Worm (Caenorhabditis elegans): Measurements from ENCODE around the gene lgl-1.

lgl-1 gene

DNA sequence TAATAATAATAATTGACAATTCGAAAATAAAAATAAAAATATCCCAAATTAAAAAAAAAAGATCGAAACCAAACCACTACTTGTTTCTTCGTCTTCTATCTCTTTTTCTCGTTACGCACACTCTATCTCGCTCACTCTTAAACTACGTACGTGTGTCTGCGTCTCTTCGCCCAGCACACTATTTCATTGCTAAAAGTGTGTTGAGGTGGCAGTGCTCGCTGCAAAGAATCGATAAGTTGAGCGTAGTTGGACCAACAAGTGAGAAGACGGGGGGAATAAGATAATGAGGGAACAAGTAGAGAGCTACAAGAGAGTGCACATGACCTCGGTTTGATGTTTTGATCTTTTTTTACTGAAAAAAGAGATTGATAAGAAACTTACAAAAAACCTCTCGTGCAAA lies 45.0 kb downstream of the lgl-1 start:
- TF ChIP-seq ztf-4 (tag; optimal IDR thresholded peaks at IDR 0.05) (no peak), nfya-1 (tag; optimal IDR thresholded peaks at IDR 0.05; ENCODE audit: insufficient read depth) (peak; percentile 52), elt-2 (tag; optimal IDR thresholded peaks at IDR 0.05) (peak; percentile 45), nhr-25 (tag; optimal IDR thresholded peaks at IDR 0.05) (no peak), sea-2 (GFP tag; optimal IDR thresholded peaks at IDR 0.05) (peak; percentile 61), lsy-12 (tag; optimal IDR thresholded peaks at IDR 0.05) (no peak), lin-39 (tag; optimal IDR thresholded peaks at IDR 0.05) (peak; percentile 51), nhr-76 (tag; optimal IDR thresholded peaks at IDR 0.05) (no peak), jun-1 (tag; optimal IDR thresholded peaks at IDR 0.05) (no peak), lin-15B (tag; optimal IDR thresholded peaks at IDR 0.05) (no peak), hmg-11 (tag; optimal IDR thresholded peaks at IDR 0.05) (peak; percentile 67), ceh-28 (tag; optimal IDR thresholded peaks at IDR 0.05) (peak; percentile 74)

DNA sequence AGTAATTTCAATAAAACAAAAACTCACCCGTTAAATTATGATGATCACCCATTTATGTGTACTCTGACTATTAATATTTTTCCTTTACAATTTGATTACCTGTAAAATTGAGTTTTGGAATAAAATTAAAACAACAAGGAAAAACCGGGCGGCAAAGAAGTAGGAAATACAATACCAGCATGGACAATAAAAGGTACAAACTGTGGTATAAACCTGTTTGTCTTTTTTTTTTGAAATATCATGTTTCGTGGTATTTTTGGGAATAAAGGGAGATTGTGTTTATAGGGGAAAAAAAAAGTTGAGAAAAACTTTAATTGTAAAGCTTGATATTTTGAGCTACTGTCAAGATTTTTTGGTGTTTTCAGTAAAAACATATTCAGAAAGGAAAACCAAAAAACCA lies 45.5 kb downstream of the lgl-1 start, which contains the start of gene daf-3:
TSS of gene daf-3 (minus strand) at position 101 of the 400 bp plus-strand sequence.
- TF ChIP-seq ceh-28 (tag; optimal IDR thresholded peaks at IDR 0.05) (no peak), sea-2 (GFP tag; optimal IDR thresholded peaks at IDR 0.05) (no peak), pha-4 (tag; optimal IDR thresholded peaks at IDR 0.05) (peak; percentile 9)

- TF ChIP-seq elt-2 (tag; optimal IDR thresholded peaks at IDR 0.05) (peak; percentile 87), pqm-1 (tag; optimal IDR thresholded peaks at IDR 0.05) (peak; percentile 86), unc-62 (GFP tag; optimal IDR thresholded peaks at IDR 0.05) (no peak), pha-4 (tag; optimal IDR thresholded peaks at IDR 0.05) (peak; percentile 53), R02D3.7 (tag; optimal IDR thresholded peaks at IDR 0.05) (no peak), nhr-23 (tag; optimal IDR thresholded peaks at IDR 0.05) (no peak), jun-1 (tag; optimal IDR thresholded peaks at IDR 0.05) (peak; percentile 6), nhr-77 (tag; optimal IDR thresholded peaks at IDR 0.05) (no peak), snpc-4 (tag; optimal IDR thresholded peaks at IDR 0.05) (no peak)
These were observed 47.2 kb downstream of the lgl-1 start for ce11 chrX:823736-824135.

DNA sequence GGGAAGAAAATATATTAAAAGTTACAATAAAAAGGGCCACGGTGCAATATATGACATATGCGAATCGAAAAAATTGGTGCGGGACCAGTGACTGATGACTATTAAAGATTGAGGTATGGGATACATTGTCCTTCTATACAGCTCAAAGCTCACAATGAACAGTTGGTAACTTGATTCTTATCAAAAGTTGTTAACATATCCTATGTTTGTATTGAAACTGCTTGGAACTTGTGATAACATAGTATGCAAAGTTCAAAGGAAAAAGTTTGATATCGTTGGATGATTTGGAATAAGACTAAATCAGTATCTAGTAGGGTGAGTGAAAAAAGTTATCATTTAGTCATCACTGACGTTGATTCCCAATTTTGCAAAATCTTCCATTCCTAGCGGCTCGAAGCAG lies 52.9 kb downstream of the lgl-1 start:
- TF ChIP-seq snpc-4 (tag; optimal IDR thresholded peaks at IDR 0.05) (no peak), mml-1 (tag; optimal IDR thresholded peaks at IDR 0.05) (no peak), fkh-10 (GFP tag; optimal IDR thresholded peaks at IDR 0.05) (no peak), hmg-11 (tag; optimal IDR thresholded peaks at IDR 0.05) (no peak), daf-12 (tag; optimal IDR thresholded peaks at IDR 0.05) (no peak), fkh-2 (tag; optimal IDR thresholded peaks at IDR 0.05) (no peak), aly-2 (tag; optimal IDR thresholded peaks at IDR 0.05) (no peak)

DNA sequence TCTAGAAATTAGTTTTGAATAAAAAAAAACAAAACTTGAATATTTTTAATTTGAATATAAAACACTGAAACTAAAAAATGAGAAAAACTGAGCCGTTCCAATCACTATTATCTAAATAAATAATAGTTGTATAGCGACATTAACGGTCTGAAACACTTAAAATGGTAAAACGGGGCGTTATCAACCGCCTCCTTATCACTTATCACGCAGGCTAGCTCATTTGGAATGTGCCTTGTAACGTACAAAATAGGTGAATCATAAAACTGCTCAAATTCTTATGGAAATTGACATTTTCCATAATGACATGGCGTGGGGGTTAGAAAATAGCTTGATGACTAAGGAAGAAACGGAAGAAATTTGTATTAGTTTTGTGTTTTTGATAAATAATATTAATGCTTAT lies 55.0 kb downstream of the lgl-1 start, which contains the start of gene ifd-2:
TSS of gene ifd-2 (minus strand) at position 1 of the 400 bp plus-strand sequence.
- no peak for TF ChIP-seq lin-39 (tag; optimal IDR thresholded peaks at IDR 0.05)
- peak; percentile 8 for TF ChIP-seq pha-4 (tag; optimal IDR thresholded peaks at IDR 0.05)
- no peak for TF ChIP-seq fkh-10 (GFP tag; optimal IDR thresholded peaks at IDR 0.05)
- peak; percentile 87 for TF ChIP-seq elt-2 (tag; optimal IDR thresholded peaks at IDR 0.05)
- peak; percentile 74 for TF ChIP-seq pqm-1 (tag; optimal IDR thresholded peaks at IDR 0.05)
